Fruit fly (Drosophila melanogaster) whole organism, embryonic: Measurements from ENCODE around the gene CG10725.
A peak's percentile ranks its signal among the peaks of the same experiment; 100 is the strongest.

Experiments
- Ada2b ChIP-seq: fragments of 200-800 bp; sonication (Bioruptor generic); IDR thresholded peaks from 2 replicates; pipeline ENCODE4 v1.3.6; 2022; ENCODE audit warnings: missing biosample characterization, missing genetic modification characterization
- Bteb2 ChIP-seq: fragments of 200-800 bp; sonication (Bioruptor generic); optimal IDR thresholded peaks from 2 replicates; lab custom pipeline; 2016; ENCODE audit warnings: missing biosample characterization, missing genetic modification characterization
- CG10565 ChIP-seq: fragments of 200-800 bp; sonication (Bioruptor generic); optimal IDR thresholded peaks from 3 replicates; lab custom pipeline; 2016; ENCODE audit warnings: missing biosample characterization, mild to moderate bottlenecking, missing genetic modification characterization
- CG12219 ChIP-seq: fragments of 200-800 bp; sonication (Bioruptor generic); optimal IDR thresholded peaks from 3 replicates; lab custom pipeline; 2018; ENCODE audit warnings: missing biosample characterization, mild to moderate bottlenecking, missing genetic modification characterization
- CG13123 ChIP-seq: fragments of 200-800 bp; sonication (Bioruptor generic); optimal IDR thresholded peaks from 2 replicates; lab custom pipeline; 2016; ENCODE audit warnings: missing biosample characterization, missing genetic modification characterization
- CG14667 ChIP-seq: fragments of 200-800 bp; sonication (Bioruptor generic); IDR thresholded peaks from 2 replicates; pipeline ENCODE4 v1.3.6; 2022; ENCODE audit warnings: missing biosample characterization, missing genetic modification characterization
- CG17359 ChIP-seq: fragments of 200-800 bp; sonication (Bioruptor generic); optimal IDR thresholded peaks from 3 replicates; lab custom pipeline; 2018; ENCODE audit warnings: missing biosample characterization, mild to moderate bottlenecking, missing genetic modification characterization, moderate library complexity
- CG2678 ChIP-seq: fragments of 200-800 bp; sonication (Bioruptor generic); optimal IDR thresholded peaks from 3 replicates; lab custom pipeline; 2019; ENCODE audit warnings: missing biosample characterization, mild to moderate bottlenecking, missing genetic modification characterization, moderate library complexity
- CG31441 ChIP-seq: fragments of 200-800 bp; sonication (Bioruptor generic); IDR thresholded peaks from 2 replicates; pipeline ENCODE4 v1.3.6; 2022; ENCODE audit warnings: missing biosample characterization, missing genetic modification characterization
- CG3281 ChIP-seq: fragments of 200-800 bp; sonication (Bioruptor generic); optimal IDR thresholded peaks from 3 replicates; lab custom pipeline; 2017; ENCODE audit warnings: missing biosample characterization, mild to moderate bottlenecking, missing genetic modification characterization
- CG5180 ChIP-seq: fragments of 200-800 bp; sonication (Bioruptor generic); optimal IDR thresholded peaks from 3 replicates; lab custom pipeline; 2017; ENCODE audit warnings: missing biosample characterization, missing genetic modification characterization, mild to moderate bottlenecking, moderate library complexity, missing genetic modification reagents
- CG6689 ChIP-seq: fragments of 200-800 bp; sonication (Bioruptor generic); IDR thresholded peaks from 2 replicates; pipeline ENCODE4 v1.3.6; 2022; ENCODE audit warnings: missing biosample characterization, missing genetic modification characterization
- CG6813 ChIP-seq: fragments of 200-800 bp; sonication (Bioruptor generic); optimal IDR thresholded peaks from 2 replicates; lab custom pipeline; 2017; ENCODE audit warnings: missing biosample characterization, missing genetic modification characterization, mild to moderate bottlenecking, moderate library complexity, missing genetic modification reagents
- CG6854 ChIP-seq: fragments of 200-800 bp; sonication (Bioruptor generic); optimal IDR thresholded peaks from 3 replicates; lab custom pipeline; 2017; ENCODE audit warnings: missing biosample characterization, mild to moderate bottlenecking, missing genetic modification characterization
- CG7839 ChIP-seq: fragments of 200-800 bp; sonication (Bioruptor generic); optimal IDR thresholded peaks from 3 replicates; lab custom pipeline; 2018; ENCODE audit warnings: missing biosample characterization, mild to moderate bottlenecking, missing genetic modification characterization, moderate library complexity
- CG8290 ChIP-seq, 3 experiments: fragments of 200-800 bp; sonication (Bioruptor generic); optimal IDR thresholded peaks; 2 replicates each; lab custom pipeline; 2016 to 2019; ENCODE audit warnings: missing biosample characterization in 3 of 3, missing genetic modification characterization in 3 of 3, mild to moderate bottlenecking in 2 of 3, moderate library complexity in 1 of 3
- CG9437 ChIP-seq: fragments of 200-800 bp; sonication (Bioruptor generic); optimal IDR thresholded peaks from 2 replicates; lab custom pipeline; 2018; ENCODE audit warnings: missing biosample characterization, mild to moderate bottlenecking, missing genetic modification characterization
- CrebB ChIP-seq: fragments of 200-800 bp; sonication (Bioruptor generic); optimal IDR thresholded peaks from 3 replicates; lab custom pipeline; 2018; ENCODE audit warnings: missing biosample characterization, mild to moderate bottlenecking, missing genetic modification characterization
- Dad ChIP-seq: fragments of 200-800 bp; sonication (Bioruptor generic); optimal IDR thresholded peaks from 3 replicates; lab custom pipeline; 2016; ENCODE audit warnings: missing biosample characterization, missing genetic modification characterization
- Fer1 ChIP-seq: fragments of 200-800 bp; sonication (Bioruptor generic); optimal IDR thresholded peaks from 2 replicates; lab custom pipeline; 2017; ENCODE audit warnings: missing biosample characterization, mild to moderate bottlenecking, missing genetic modification characterization
- HLH3B ChIP-seq: fragments of 200-800 bp; sonication (Bioruptor generic); IDR thresholded peaks from 2 replicates; pipeline ENCODE4 v1.3.6; 2022; ENCODE audit warnings: missing biosample characterization, missing genetic modification characterization
- Hand ChIP-seq: fragments of 200-800 bp; sonication (Bioruptor generic); optimal IDR thresholded peaks from 2 replicates; lab custom pipeline; 2017; ENCODE audit warnings: mild to moderate bottlenecking, missing biosample characterization, missing genetic modification reagents, missing genetic modification characterization
- Hr39 ChIP-seq: fragments of >200 bp; optimal IDR thresholded peaks from 2 replicates; lab custom pipeline; 2017
- Hsf ChIP-seq: fragments of 200-800 bp; sonication (Bioruptor generic); optimal IDR thresholded peaks from 3 replicates; lab custom pipeline; 2016; ENCODE audit warnings: missing biosample characterization, missing genetic modification characterization
- Jarid2 ChIP-seq: fragments of 200-800 bp; sonication (Bioruptor generic); optimal IDR thresholded peaks from 3 replicates; lab custom pipeline; 2017; ENCODE audit warnings: mild to moderate bottlenecking, missing biosample characterization, missing genetic modification reagents, missing genetic modification characterization
- Kr ChIP-seq: fragments of 200-800 bp; sonication (Bioruptor generic); optimal IDR thresholded peaks from 2 replicates; lab custom pipeline; 2017; ENCODE audit warnings: missing biosample characterization, mild to moderate bottlenecking, missing genetic modification characterization
- Mrtf ChIP-seq: fragments of 200-800 bp; sonication (Bioruptor generic); IDR thresholded peaks from 3 replicates; pipeline ENCODE4 v1.3.6; 2022; ENCODE audit warnings: missing biosample characterization, missing genetic modification characterization
- Myb ChIP-seq: fragments of 200-800 bp; sonication (Bioruptor generic); optimal IDR thresholded peaks from 2 replicates; lab custom pipeline; 2016; ENCODE audit warnings: missing biosample characterization, missing genetic modification characterization
- NC2α ChIP-seq: fragments of 200-800 bp; sonication (Bioruptor generic); optimal IDR thresholded peaks from 2 replicates; lab custom pipeline; 2016; ENCODE audit warnings: missing biosample characterization, missing genetic modification characterization
- Nf-YA ChIP-seq: fragments of 200-800 bp; sonication (Bioruptor generic); IDR thresholded peaks from 2 replicates; pipeline ENCODE4 v1.3.6; 2022; ENCODE audit warnings: missing biosample characterization, missing genetic modification characterization
- Six4 ChIP-seq: fragments of 200-800 bp; sonication (Bioruptor generic); optimal IDR thresholded peaks from 2 replicates; lab custom pipeline; 2016; ENCODE audit warnings: missing biosample characterization, missing genetic modification characterization
- Usf ChIP-seq: fragments of 200-800 bp; sonication (Bioruptor generic); optimal IDR thresholded peaks from 2 replicates; lab custom pipeline; 2017; ENCODE audit warnings: missing genotype, missing biosample characterization, missing genetic modification characterization
- ase ChIP-seq: fragments of 200-800 bp; sonication (Bioruptor generic); IDR thresholded peaks from 3 replicates; pipeline ENCODE4 v1.3.6; 2022; ENCODE audit warnings: missing biosample characterization, missing genetic modification characterization
- cg ChIP-seq: fragments of 200-800 bp; sonication (Bioruptor generic); optimal IDR thresholded peaks from 3 replicates; lab custom pipeline; 2019; ENCODE audit warnings: missing biosample characterization, mild to moderate bottlenecking, missing genetic modification characterization, moderate library complexity
- danr ChIP-seq: fragments of 200-800 bp; sonication (Bioruptor generic); IDR thresholded peaks from 2 replicates; pipeline ENCODE4 v1.3.6; 2022; ENCODE audit warnings: missing biosample characterization, missing genetic modification characterization
- en ChIP-seq: fragments of 200-800 bp; sonication (Bioruptor generic); optimal IDR thresholded peaks from 2 replicates; lab custom pipeline; 2016; ENCODE audit warnings: missing biosample characterization, missing genetic modification characterization
- fd3F ChIP-seq: fragments of 200-800 bp; sonication (Bioruptor generic); optimal IDR thresholded peaks from 2 replicates; lab custom pipeline; 2018; ENCODE audit warnings: missing biosample characterization, mild to moderate bottlenecking, missing genetic modification characterization, moderate library complexity
- fru ChIP-seq: fragments of >200 bp; optimal IDR thresholded peaks from 2 replicates; lab custom pipeline; 2017
- gce ChIP-seq: fragments of 200-800 bp; sonication (Bioruptor generic); IDR thresholded peaks from 3 replicates; pipeline ENCODE4 v1.3.6; 2022; ENCODE audit warnings: missing biosample characterization, missing genetic modification characterization
- hb ChIP-seq: fragments of 200-800 bp; sonication (Bioruptor generic); IDR thresholded peaks from 3 replicates; pipeline ENCODE4 v1.3.6; 2022; ENCODE audit warnings: missing biosample characterization, missing genetic modification characterization; ENCODE audit not compliant: partially characterized antibody
- jigr1 ChIP-seq: fragments of 200-800 bp; sonication (Bioruptor generic); IDR thresholded peaks from 3 replicates; pipeline ENCODE4 v1.3.6; 2022; ENCODE audit warnings: missing biosample characterization, missing genetic modification characterization
- jing ChIP-seq: fragments of 200-800 bp; sonication (Bioruptor generic); optimal IDR thresholded peaks from 2 replicates; lab custom pipeline; 2018; ENCODE audit warnings: missing biosample characterization, mild to moderate bottlenecking, missing genetic modification characterization
- kay ChIP-seq: fragments of 200-800 bp; sonication (Bioruptor generic); optimal IDR thresholded peaks from 2 replicates; lab custom pipeline; 2016; ENCODE audit warnings: missing biosample characterization, missing genetic modification characterization
- lola ChIP-seq, 3 experiments: fragments of >200 bp in 2 of 3; fragments of 200-800 bp in 1 of 3; sonication (Bioruptor generic) in 1 of 3; optimal IDR thresholded peaks; 2 replicates each; lab custom pipeline; 2017 to 2019; ENCODE audit warnings: missing biosample characterization in 3 of 3, missing genetic modification characterization in 3 of 3, mild to moderate bottlenecking in 1 of 3, moderate library complexity in 1 of 3
- lov ChIP-seq, 2 experiments: fragments of 200-800 bp in 1 of 2; fragments of >200 bp in 1 of 2; sonication (Bioruptor generic) in 1 of 2; IDR thresholded peaks in 1 of 2; optimal IDR thresholded peaks in 1 of 2; 2 replicates in 1 of 2; 3 replicates in 1 of 2; pipeline versions ENCODE4 v1.3.6 to Lab custom; 2017 to 2022; ENCODE audit warnings: missing biosample characterization in 1 of 2, missing genetic modification characterization in 1 of 2
- maf-S ChIP-seq: fragments of 200-800 bp; sonication (Bioruptor generic); optimal IDR thresholded peaks from 2 replicates; lab custom pipeline; 2016; ENCODE audit warnings: missing biosample characterization, missing genetic modification characterization
- oc ChIP-seq: fragments of 200-800 bp; sonication (Bioruptor generic); optimal IDR thresholded peaks from 2 replicates; lab custom pipeline; 2018; ENCODE audit warnings: missing biosample characterization, mild to moderate bottlenecking, missing genetic modification characterization, moderate library complexity
- pb ChIP-seq: fragments of 200-800 bp; sonication (Bioruptor generic); optimal IDR thresholded peaks from 3 replicates; lab custom pipeline; 2016; ENCODE audit warnings: missing biosample characterization, missing genetic modification characterization
- slou ChIP-seq: fragments of 200-800 bp; sonication (Bioruptor generic); optimal IDR thresholded peaks from 3 replicates; lab custom pipeline; 2016; ENCODE audit warnings: missing biosample characterization, missing genetic modification characterization
- stwl ChIP-seq: fragments of 200-800 bp; sonication (Bioruptor generic); optimal IDR thresholded peaks from 3 replicates; lab custom pipeline; 2018; ENCODE audit warnings: missing biosample characterization, mild to moderate bottlenecking, missing genetic modification characterization, moderate library complexity
- usp ChIP-seq: fragments of >200 bp; optimal IDR thresholded peaks from 2 replicates; lab custom pipeline; 2017; ENCODE audit warnings: missing biosample characterization, missing genetic modification characterization
- vfl ChIP-seq: fragments of 200-800 bp; sonication (Bioruptor generic); optimal IDR thresholded peaks from 2 replicates; lab custom pipeline; 2016; ENCODE audit warnings: missing biosample characterization, missing genetic modification characterization

CG10725 gene

dm6 chr3L:13410999-13411398 lies 26.8 kb upstream of the CG10725 start (continued):
- TF ChIP-seq en (GFP tag; lab: Kevin White, UChicago) (no peak), Nf-YA (no peak), slou (GFP tag; lab: Kevin White, UChicago) (no peak), vfl (GFP tag; lab: Kevin White, UChicago) (no peak), Jarid2 (GFP tag; lab: Kevin White, UChicago) (peak; percentile 34), Kr (GFP tag; lab: Kevin White, UChicago) (no peak), Six4 (GFP tag; lab: Kevin White, UChicago) (no peak), Fer1 (GFP tag; lab: Kevin White, UChicago) (no peak), cg (GFP tag; lab: Kevin White, UChicago) (no peak), stwl (tag; lab: Kevin White, UChicago) (peak; percentile 61), Dad (GFP tag; lab: Kevin White, UChicago) (no peak), fd3F (GFP tag; lab: Kevin White, UChicago) (peak; percentile 33), CG5180 (GFP tag; lab: Kevin White, UChicago) (no peak), CG9437 (GFP tag; lab: Kevin White, UChicago) (no peak), NC2α (GFP tag; lab: Kevin White, UChicago) (no peak), CG12219 (GFP tag; lab: Kevin White, UChicago) (no peak), CG6813 (no peak), CG17359 (tag; lab: Kevin White, UChicago) (peak; percentile 54), oc (no peak), CG6689 (GFP tag; lab: Robert Waterston, UW) (no peak), maf-S (GFP tag; lab: Kevin White, UChicago) (no peak), CG6854 (GFP tag; lab: Kevin White, UChicago) (no peak), lola (GFP tag; optimal IDR thresholded peaks at IDR 0.05; lab: Kevin White, UChicago) (peak in 1 of 3 experiments; percentile 2), danr (GFP tag; lab: Robert Waterston, UW) (no peak), gce (GFP tag; lab: Robert Waterston, UW) (no peak), Hsf (GFP tag; lab: Kevin White, UChicago) (peak; percentile 50), Hr39 (no peak), usp (GFP tag; lab: Kevin White, UChicago) (no peak), Mrtf (no peak), pb (GFP tag; lab: Kevin White, UChicago) (no peak), CG31441 (GFP tag; lab: Robert Waterston, UW) (no peak), Myb (GFP tag; lab: Kevin White, UChicago) (peak; percentile 2), jing (peak; percentile 6), fru (no peak), hb (GFP tag; lab: Robert Waterston, UW) (no peak), CG3281 (GFP tag; lab: Kevin White, UChicago) (no peak), CG14667 (no peak), CG2678 (tag; lab: Kevin White, UChicago) (no peak), ase (no peak), Hand (no peak), CrebB (no peak), jigr1 (no peak), CG7839 (tag; lab: Kevin White, UChicago) (peak; percentile 54), CG8290 (GFP tag; optimal IDR thresholded peaks at IDR 0.05; lab: Kevin White, UChicago) (peak; percentile 26), CG8290 (tag; optimal IDR thresholded peaks at IDR 0.05; lab: Kevin White, UChicago) (no peak), Ada2b (GFP tag; lab: Robert Waterston, UW) (no peak), kay (GFP tag; lab: Kevin White, UChicago) (peak; percentile 21), Usf (no peak), lov (optimal IDR thresholded peaks at IDR 0.05; lab: Kevin White, UChicago) (no peak), lov (GFP tag; IDR thresholded peaks at IDR 0.05; lab: Robert Waterston, UW) (no peak), Bteb2 (no peak), CG10565 (GFP tag; lab: Kevin White, UChicago) (no peak), CG13123 (GFP tag; lab: Kevin White, UChicago) (no peak), HLH3B (GFP tag; lab: Robert Waterston, UW) (peak; percentile 13; the same call in 1 of the 2 replicates)
